Worm (Caenorhabditis elegans): ENCODE measurements around the gene F35F10.7.

The F35F10.7 gene

DNA sequence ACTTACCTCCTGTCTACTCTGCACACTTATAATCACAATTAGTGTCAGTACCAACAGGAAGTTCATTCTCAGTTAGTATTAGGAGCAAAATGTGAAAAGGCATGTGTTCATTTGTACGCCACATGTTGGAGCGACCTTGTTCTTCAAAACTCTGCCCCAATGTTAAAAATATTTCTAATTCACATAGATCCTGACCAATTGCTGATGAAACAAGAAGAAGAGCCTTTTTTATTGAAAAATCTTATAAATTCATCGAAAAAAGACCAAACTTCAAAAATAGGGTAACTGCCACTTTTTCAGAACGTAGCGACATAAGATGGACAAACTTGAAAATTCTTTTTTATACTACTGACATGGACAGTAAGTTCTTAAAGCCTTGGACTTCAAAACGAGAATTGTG lies 21.0 kb downstream of the F35F10.7 start, which contains the start of gene T28A11.17:
Gene T28A11.17, minus strand, starts transcription at position 101 of the 400 bp plus-strand sequence.
- TF ChIP-seq eor-1 (tag; optimal IDR thresholded peaks at IDR 0.05) (no peak), ztf-4 (tag; optimal IDR thresholded peaks at IDR 0.05) (no peak), ceh-9 (tag; optimal IDR thresholded peaks at IDR 0.05) (no peak), ama-1 (optimal IDR thresholded peaks at IDR 0.05) (no peak), lin-39 (tag; optimal IDR thresholded peaks at IDR 0.05) (no peak), zag-1 (tag; optimal IDR thresholded peaks at IDR 0.05) (no peak), egl-5 (tag; optimal IDR thresholded peaks at IDR 0.05) (no peak), nhr-25 (tag; optimal IDR thresholded peaks at IDR 0.05) (no peak), elt-2 (tag; optimal IDR thresholded peaks at IDR 0.05) (no peak), fkh-2 (tag; optimal IDR thresholded peaks at IDR 0.05) (no peak), R02D3.7 (tag; optimal IDR thresholded peaks at IDR 0.05) (no peak), daf-12 (tag; optimal IDR thresholded peaks at IDR 0.05) (no peak), pha-4 (tag; optimal IDR thresholded peaks at IDR 0.05) (no peak), nhr-76 (tag; optimal IDR thresholded peaks at IDR 0.05) (no peak), nfya-1 (tag; optimal IDR thresholded peaks at IDR 0.05; ENCODE audit: insufficient read depth) (no peak)

DNA sequence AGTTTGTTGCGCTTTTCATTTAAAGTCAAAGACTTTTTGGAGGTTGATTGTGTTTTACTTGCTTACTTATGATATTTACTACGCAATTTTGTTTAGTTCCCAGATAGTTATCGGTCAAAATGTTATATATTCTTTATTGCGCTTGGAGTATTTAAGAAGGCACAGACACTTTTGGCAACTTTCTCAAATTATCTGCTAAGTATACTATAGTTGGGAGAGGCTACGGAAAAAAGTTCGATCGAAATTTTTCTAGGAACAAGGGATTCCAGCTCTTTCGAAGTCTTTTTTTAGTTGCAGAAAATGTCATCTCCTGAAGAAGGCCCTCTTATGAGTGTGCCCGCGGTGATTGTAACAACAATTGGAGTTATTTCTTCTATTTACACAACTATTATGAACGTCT lies 27.2 kb downstream of the F35F10.7 start, which contains the start of gene srbc-5:
Gene srbc-5, plus strand, starts transcription at position 301 of the 400 bp plus-strand sequence.
- TF ChIP-seq lin-15B (tag; optimal IDR thresholded peaks at IDR 0.05) (no peak), nhr-28 (tag; optimal IDR thresholded peaks at IDR 0.05) (no peak), eor-1 (tag; optimal IDR thresholded peaks at IDR 0.05) (no peak), ceh-9 (tag; optimal IDR thresholded peaks at IDR 0.05) (no peak), R02D3.7 (tag; optimal IDR thresholded peaks at IDR 0.05) (no peak), sea-2 (GFP tag; optimal IDR thresholded peaks at IDR 0.05) (no peak), ztf-11 (tag; optimal IDR thresholded peaks at IDR 0.05) (no peak), ceh-16 (tag; optimal IDR thresholded peaks at IDR 0.05) (no peak), fkh-2 (tag; optimal IDR thresholded peaks at IDR 0.05) (no peak), lsy-12 (tag; optimal IDR thresholded peaks at IDR 0.05) (no peak), egl-27 (tag; optimal IDR thresholded peaks at IDR 0.05) (no peak), nhr-77 (tag; optimal IDR thresholded peaks at IDR 0.05) (no peak), skn-1 (tag; optimal IDR thresholded peaks at IDR 0.05) (no peak)

DNA sequence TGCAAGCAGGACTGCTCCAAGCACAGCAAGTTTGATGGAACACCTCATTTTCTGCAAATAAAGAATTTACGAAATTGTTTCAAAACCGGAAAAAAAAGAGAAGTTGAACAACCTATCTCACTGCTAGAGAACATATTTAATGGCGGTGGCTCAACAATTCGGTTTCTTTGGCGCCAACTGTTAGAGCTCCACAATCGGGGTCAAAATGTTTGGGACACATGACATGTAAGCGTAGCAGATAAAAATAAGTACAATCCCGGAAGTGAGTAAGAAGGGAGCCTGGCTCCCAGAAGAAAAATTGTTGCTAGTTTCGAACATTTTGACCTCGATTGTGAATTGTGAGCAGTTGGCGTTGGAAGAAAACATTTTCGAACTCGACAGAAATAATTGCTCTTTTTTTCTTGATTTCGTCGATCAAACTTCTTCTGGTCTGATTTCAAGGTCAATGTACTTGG lies 28.0 kb downstream of the F35F10.7 start, which contains the start of gene T28A11.16:
Gene T28A11.16, minus strand, starts transcription at position 51 of the 455 bp plus-strand sequence.
- TF ChIP-seq pqm-1 (tag; optimal IDR thresholded peaks at IDR 0.05) (no peak), elt-1 (tag; optimal IDR thresholded peaks at IDR 0.05) (no peak), lin-15B (tag; optimal IDR thresholded peaks at IDR 0.05) (no peak), pha-4 (tag; optimal IDR thresholded peaks at IDR 0.05) (no peak), eor-1 (tag; optimal IDR thresholded peaks at IDR 0.05) (no peak), egl-5 (tag; optimal IDR thresholded peaks at IDR 0.05) (no peak), ceh-28 (tag; optimal IDR thresholded peaks at IDR 0.05) (no peak), nhr-76 (tag; optimal IDR thresholded peaks at IDR 0.05) (no peak), egl-27 (tag; optimal IDR thresholded peaks at IDR 0.05) (no peak), mdl-1 (tag; optimal IDR thresholded peaks at IDR 0.05) (no peak), nhr-77 (tag; optimal IDR thresholded peaks at IDR 0.05) (no peak), R02D3.7 (tag; optimal IDR thresholded peaks at IDR 0.05) (no peak)

DNA sequence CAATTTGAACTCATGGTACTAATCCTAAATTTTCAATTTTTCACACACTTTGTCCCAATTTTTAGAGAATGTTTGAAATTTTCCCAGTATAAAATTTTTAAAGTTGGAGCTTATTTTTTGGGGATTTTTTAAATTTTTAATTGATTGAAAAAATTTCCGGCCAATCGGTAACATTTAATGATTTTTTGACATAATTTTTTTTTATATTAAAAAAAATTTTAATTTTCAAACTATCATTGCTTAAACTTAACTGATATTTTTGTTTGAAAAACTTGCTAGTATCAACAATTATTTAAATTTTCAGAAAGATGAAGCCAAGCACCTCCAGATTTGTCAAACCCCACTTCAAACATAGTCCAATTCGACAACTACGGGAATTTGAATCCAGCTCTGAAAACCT lies 30.0 kb downstream of the F35F10.7 start, which contains the start of gene T28A11.22:
Gene T28A11.22, plus strand, starts transcription at position 301 of the 400 bp plus-strand sequence.
- TF ChIP-seq nhr-25 (tag; optimal IDR thresholded peaks at IDR 0.05), result no peak

DNA sequence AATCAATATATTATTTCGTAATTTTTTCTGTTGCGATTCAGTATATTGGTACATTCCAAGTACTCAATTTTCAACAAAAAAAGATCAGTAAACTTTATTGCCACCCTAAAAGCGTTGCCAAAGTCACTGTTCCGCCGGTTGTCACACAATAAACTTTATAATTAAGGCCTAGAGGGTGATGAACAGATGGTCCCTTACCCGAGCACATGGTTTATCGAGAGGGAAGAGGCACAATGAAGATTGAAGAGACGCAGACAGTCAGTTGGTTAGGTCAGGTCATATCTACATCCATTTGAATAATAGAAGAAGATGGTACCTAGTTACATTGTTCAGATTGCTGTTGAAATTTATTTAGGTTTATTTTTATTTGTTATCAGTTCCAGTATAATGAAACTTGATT lies 30.4 kb downstream of the F35F10.7 start:
- TF ChIP-seq elt-3 (tag; optimal IDR thresholded peaks at IDR 0.05), result no peak
- TF ChIP-seq nfya-1 (tag; optimal IDR thresholded peaks at IDR 0.05; ENCODE audit: insufficient read depth), result no peak
- no peak for TF ChIP-seq fos-1 (tag; optimal IDR thresholded peaks at IDR 0.05)
- TF ChIP-seq nhr-11 (tag; optimal IDR thresholded peaks at IDR 0.05), result no peak
- TF ChIP-seq mdl-1 (tag; optimal IDR thresholded peaks at IDR 0.05), result no peak
- TF ChIP-seq nhr-12 (tag; optimal IDR thresholded peaks at IDR 0.05), result no peak
- TF ChIP-seq unc-39 (tag; optimal IDR thresholded peaks at IDR 0.05), result no peak

DNA sequence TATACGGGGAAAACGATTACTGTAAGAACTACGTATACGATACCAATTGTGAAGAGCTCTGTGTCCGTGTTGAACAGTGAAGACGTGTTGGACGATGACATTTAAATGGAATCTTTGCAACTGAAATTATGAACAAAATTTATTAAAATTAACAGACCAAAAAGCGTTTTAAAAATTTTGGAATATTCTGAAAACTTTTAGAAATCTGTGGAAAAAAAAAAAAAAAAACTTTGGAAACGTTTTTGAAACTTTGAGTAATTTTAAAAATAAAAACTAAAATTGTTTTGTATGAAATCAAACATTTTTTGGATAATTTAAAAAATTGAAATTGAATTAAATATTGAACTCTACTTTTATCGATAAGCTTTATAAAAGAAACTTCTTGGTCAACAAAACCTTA lies 31.2 kb downstream of the F35F10.7 start, which contains the start of gene srt-63:
Gene srt-63, minus strand, starts transcription at position 101 of the 400 bp plus-strand sequence.
- TF ChIP-seq ceh-82 (tag; optimal IDR thresholded peaks at IDR 0.05) (no peak), ZK546.5 (tag; optimal IDR thresholded peaks at IDR 0.05) (no peak)
